Fruit fly (Drosophila melanogaster): Measurements from ENCODE around the gene LKRSDH.

LKRSDH gene

DNA sequence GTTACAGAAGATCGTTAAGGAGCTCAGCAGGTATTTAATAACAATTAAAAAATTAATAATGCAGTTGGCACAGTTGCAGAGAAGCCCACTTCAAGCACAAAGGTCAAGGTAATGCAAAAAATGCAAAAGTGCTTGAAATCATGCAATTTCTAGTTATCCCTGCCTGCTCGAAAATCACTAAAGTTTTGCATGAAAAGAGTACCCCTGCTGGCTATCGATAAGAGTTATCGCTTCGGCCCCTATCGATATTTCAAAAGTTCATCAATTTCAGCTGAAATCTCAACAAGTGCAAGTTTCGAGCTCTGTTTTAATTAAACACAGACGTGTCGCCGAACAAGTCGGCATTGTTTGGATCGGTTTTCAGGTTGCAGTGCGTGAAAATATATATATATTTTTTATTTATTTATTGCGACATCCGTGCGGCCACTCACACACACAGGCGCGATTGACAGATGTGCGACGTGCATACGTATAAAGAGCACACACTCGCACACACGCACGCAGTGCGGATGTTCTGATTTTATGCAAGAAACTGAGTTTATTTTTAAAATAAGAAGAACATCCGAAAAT, 25.6 kb upstream of the LKRSDH start (continued):
- TF ChIP-seq Kr (GFP tag; optimal IDR thresholded peaks at IDR 0.05) (no peak), unc-4 (GFP tag; IDR thresholded peaks at IDR 0.05; ENCODE audit: partially characterized antibody) (peak; percentile 81), CG14014 (GFP tag; IDR thresholded peaks at IDR 0.05) (0 out of 2 replicates have a peak, but pooled peaks have one; percentile 55), CG16815 (GFP tag; optimal IDR thresholded peaks at IDR 0.05) (peak; percentile 18), CG30403 (GFP tag; optimal IDR thresholded peaks at IDR 0.05) (peak; percentile 71), gsb-n (tag; optimal IDR thresholded peaks at IDR 0.05) (no peak), cg (GFP tag; optimal IDR thresholded peaks at IDR 0.05) (peak; percentile 90), pnt (GFP tag; optimal IDR thresholded peaks at IDR 0.05) (no peak), CG11456 (GFP tag; IDR thresholded peaks at IDR 0.05) (peak; percentile 72), CG18262 (tag; optimal IDR thresholded peaks at IDR 0.05) (peak; percentile 41), Scr (GFP tag; IDR thresholded peaks at IDR 0.05; ENCODE audit: partially characterized antibody) (peak; percentile 89), Meics (GFP tag; optimal IDR thresholded peaks at IDR 0.05) (peak; percentile 68), CG4820 (GFP tag; optimal IDR thresholded peaks at IDR 0.05) (peak; percentile 35), Camta (GFP tag; optimal IDR thresholded peaks at IDR 0.05) (peak; percentile 53), CG15269 (tag; optimal IDR thresholded peaks at IDR 0.05) (peak; percentile 62), CG34422 (GFP tag; IDR thresholded peaks at IDR 0.05) (peak; percentile 73; the same call in 1 of the 3 replicates), CG10267 (tag; optimal IDR thresholded peaks at IDR 0.05) (peak; percentile 57), jigr1 (GFP tag; IDR thresholded peaks at IDR 0.05) (no peak), CG43689 (GFP tag; IDR thresholded peaks at IDR 0.05) (no peak), crp (GFP tag; optimal IDR thresholded peaks at IDR 0.05) (peak in 1 of 2 experiments; percentile 52), CG9797 (GFP tag; optimal IDR thresholded peaks at IDR 0.05) (peak; percentile 19), grn (GFP tag; optimal IDR thresholded peaks at IDR 0.05) (no peak), CTCF (GFP tag; optimal IDR thresholded peaks at IDR 0.05) (peak; percentile 42), knrl (GFP tag; IDR thresholded peaks at IDR 0.05; ENCODE audit: partially characterized antibody) (peak; percentile 86), vfl (GFP tag; optimal IDR thresholded peaks at IDR 0.05) (no peak), zen2 (GFP tag; IDR thresholded peaks at IDR 0.05; ENCODE audit: partially characterized antibody) (peak; percentile 84), dmrt99B (tag; optimal IDR thresholded peaks at IDR 0.05) (no peak), Hmr (GFP tag; optimal IDR thresholded peaks at IDR 0.05) (peak; percentile 66), CG12659 (GFP tag; optimal IDR thresholded peaks at IDR 0.05) (peak; percentile 54), Dfd (GFP tag; optimal IDR thresholded peaks at IDR 0.05) (no peak), Trl (optimal IDR thresholded peaks at IDR 0.05) (no peak), Trl (GFP tag; optimal IDR thresholded peaks at IDR 0.05) (peak; percentile 45), psq (GFP tag; optimal IDR thresholded peaks at IDR 0.05) (no peak), vnd (GFP tag; IDR thresholded peaks at IDR 0.05; ENCODE audit: partially characterized antibody) (peak; percentile 79), croc (GFP tag; conservative IDR thresholded peaks at IDR 0.05) (no peak), CkIIα-i1 (GFP tag; IDR thresholded peaks at IDR 0.05) (no peak), h (optimal IDR thresholded peaks at IDR 0.05) (no peak), chinmo (GFP tag; IDR thresholded peaks at IDR 0.05; ENCODE audit: partially characterized antibody) (peak; percentile 81; the same call in 2 of the 4 replicates), MESR4 (GFP tag; optimal IDR thresholded peaks at IDR 0.05) (peak; percentile 80), CG6272 (GFP tag; IDR thresholded peaks at IDR 0.05) (peak; percentile 14; the same call in 1 of the 2 replicates), en (GFP tag; optimal IDR thresholded peaks at IDR 0.05) (no peak), slp2 (GFP tag; optimal IDR thresholded peaks at IDR 0.05) (peak; percentile 4), CG8388 (GFP tag; optimal IDR thresholded peaks at IDR 0.05) (peak; percentile 43), CG14441 (GFP tag; IDR thresholded peaks at IDR 0.05) (peak; percentile 50; the same call in 1 of the 2 replicates), CG4730 (GFP tag; IDR thresholded peaks at IDR 0.05) (no peak), chm (GFP tag; IDR thresholded peaks at IDR 0.05) (peak; percentile 31; the same call in 1 of the 2 replicates), Dll (GFP tag; IDR thresholded peaks at IDR 0.05; ENCODE audit: partially characterized antibody) (peak; percentile 91), CG31441 (GFP tag; IDR thresholded peaks at IDR 0.05) (peak; percentile 74), CG15073 (GFP tag; optimal IDR thresholded peaks at IDR 0.05) (no peak), sens (GFP tag) (peak; percentile 93), Hsf (GFP tag; optimal IDR thresholded peaks at IDR 0.05) (peak; percentile 71)
